Fruit fly (Drosophila melanogaster) whole organism, embryonic: ENCODE results near the gene 5-HT7.

Experiments
- Asciz ChIP-seq: fragments of 200-800 bp; sonication (Bioruptor generic); optimal IDR thresholded peaks from 2 replicates; lab custom pipeline; 2017; ENCODE audit warnings: missing biosample characterization, mild to moderate bottlenecking, missing genetic modification characterization, missing genetic modification reagents
- CG1024 ChIP-seq: fragments of 200-800 bp; sonication (Bioruptor generic); IDR thresholded peaks from 2 replicates; pipeline ENCODE4 v1.3.6; 2022; ENCODE audit warnings: missing biosample characterization, missing genetic modification characterization
- CG10959 ChIP-seq: fragments of 200-800 bp; sonication (Bioruptor generic); IDR thresholded peaks from 2 replicates; pipeline ENCODE4 v1.3.6; 2022; ENCODE audit warnings: missing biosample characterization, missing genetic modification characterization
- CG11504 ChIP-seq: fragments of 200-800 bp; sonication (Bioruptor generic); optimal IDR thresholded peaks from 3 replicates; lab custom pipeline; 2019; ENCODE audit warnings: missing biosample characterization, mild to moderate bottlenecking, missing genetic modification characterization, moderate library complexity
- CG11560 ChIP-seq: fragments of 200-800 bp; sonication (Bioruptor generic); IDR thresholded peaks from 3 replicates; pipeline ENCODE4 v1.3.6; 2022; ENCODE audit warnings: missing biosample characterization, missing genetic modification characterization
- CG11695 ChIP-seq: fragments of 200-800 bp; sonication (Bioruptor generic); IDR thresholded peaks from 3 replicates; pipeline ENCODE4 v1.3.6; 2022; ENCODE audit warnings: missing biosample characterization, missing genetic modification characterization
- CG14441 ChIP-seq: fragments of 200-800 bp; sonication (Bioruptor generic); IDR thresholded peaks from 2 replicates; pipeline ENCODE4 v1.3.6; 2022; ENCODE audit warnings: missing biosample characterization, missing genetic modification characterization
- CG15073 ChIP-seq: fragments of 200-800 bp; sonication (Bioruptor generic); optimal IDR thresholded peaks from 2 replicates; lab custom pipeline; 2016; ENCODE audit warnings: missing biosample characterization, missing genetic modification characterization
- CG17328 ChIP-seq: fragments of 200-800 bp; sonication (Bioruptor generic); IDR thresholded peaks from 2 replicates; pipeline ENCODE4 v1.3.6; 2022; ENCODE audit warnings: missing biosample characterization, missing genetic modification characterization
- CG17802 ChIP-seq: fragments of 200-800 bp; sonication (Bioruptor generic); optimal IDR thresholded peaks from 2 replicates; lab custom pipeline; 2018; ENCODE audit warnings: missing biosample characterization, mild to moderate bottlenecking, missing genetic modification characterization, moderate library complexity
- CG17829 ChIP-seq: fragments of 200-800 bp; optimal IDR thresholded peaks from 2 replicates; lab custom pipeline; 2019; ENCODE audit warnings: missing biosample characterization, mild to moderate bottlenecking, missing genetic modification characterization, moderate library complexity
- CG18262 ChIP-seq: fragments of 200-800 bp; optimal IDR thresholded peaks from 3 replicates; lab custom pipeline; 2019; ENCODE audit warnings: missing biosample characterization, mild to moderate bottlenecking, missing genetic modification characterization, moderate library complexity
- CG2202 ChIP-seq: fragments of 200-800 bp; sonication (Bioruptor generic); optimal IDR thresholded peaks from 2 replicates; lab custom pipeline; 2018; ENCODE audit warnings: missing biosample characterization, mild to moderate bottlenecking, missing genetic modification characterization
- CG31388 ChIP-seq: fragments of 200-800 bp; sonication (Bioruptor generic); optimal IDR thresholded peaks from 2 replicates; lab custom pipeline; 2016; ENCODE audit warnings: missing biosample characterization, missing genetic modification characterization
- CG3847 ChIP-seq: fragments of 200-800 bp; sonication (Bioruptor generic); IDR thresholded peaks from 2 replicates; pipeline ENCODE4 v1.3.6; 2022; ENCODE audit warnings: missing biosample characterization, missing genetic modification characterization
- CG4282 ChIP-seq: fragments of 200-800 bp; sonication (Bioruptor generic); optimal IDR thresholded peaks from 2 replicates; lab custom pipeline; 2016; ENCODE audit warnings: missing biosample characterization, missing genetic modification characterization
- CG43689 ChIP-seq: fragments of 200-800 bp; sonication (Bioruptor generic); IDR thresholded peaks from 2 replicates; pipeline ENCODE4 v1.3.6; 2022; ENCODE audit warnings: missing biosample characterization, missing genetic modification characterization
- CG6689 ChIP-seq: fragments of 200-800 bp; sonication (Bioruptor generic); IDR thresholded peaks from 2 replicates; pipeline ENCODE4 v1.3.6; 2022; ENCODE audit warnings: missing biosample characterization, missing genetic modification characterization
- CG8089 ChIP-seq: fragments of 200-800 bp; sonication (Bioruptor generic); optimal IDR thresholded peaks from 3 replicates; lab custom pipeline; 2016; ENCODE audit warnings: missing biosample characterization, missing genetic modification characterization
- CG8388 ChIP-seq: fragments of 200-800 bp; sonication (Bioruptor generic); optimal IDR thresholded peaks from 2 replicates; lab custom pipeline; 2019; ENCODE audit warnings: missing biosample characterization, mild to moderate bottlenecking, missing genetic modification characterization, moderate library complexity
- CG9437 ChIP-seq: fragments of 200-800 bp; sonication (Bioruptor generic); optimal IDR thresholded peaks from 2 replicates; lab custom pipeline; 2018; ENCODE audit warnings: missing biosample characterization, mild to moderate bottlenecking, missing genetic modification characterization
- CG9727 ChIP-seq: fragments of 200-800 bp; sonication (Bioruptor generic); optimal IDR thresholded peaks from 3 replicates; lab custom pipeline; 2017; ENCODE audit warnings: missing biosample characterization, mild to moderate bottlenecking, missing genetic modification characterization
- CG9817 ChIP-seq: fragments of 200-800 bp; sonication (Bioruptor generic); optimal IDR thresholded peaks from 2 replicates; lab custom pipeline; 2018; ENCODE audit warnings: missing biosample characterization, mild to moderate bottlenecking, missing genetic modification characterization, moderate library complexity
- Deaf1 ChIP-seq: fragments of 200-800 bp; optimal IDR thresholded peaks from 3 replicates; lab custom pipeline; 2019; ENCODE audit warnings: missing biosample characterization, mild to moderate bottlenecking, missing genetic modification characterization, moderate library complexity
- Dfd ChIP-seq, 2 experiments: fragments of >200 bp; optimal IDR thresholded peaks; 2 replicates each; lab custom pipeline; 2017; ENCODE audit warnings: missing biosample characterization in 2 of 2, missing genetic modification characterization in 2 of 2
- Doc2 ChIP-seq: fragments of 200-800 bp; sonication (Bioruptor generic); IDR thresholded peaks from 2 replicates; pipeline ENCODE4 v1.3.6; 2022; ENCODE audit warnings: missing biosample characterization, missing genetic modification characterization
- HLHmδ ChIP-seq: fragments of 200-800 bp; sonication (Bioruptor generic); optimal IDR thresholded peaks from 2 replicates; lab custom pipeline; 2018; ENCODE audit warnings: missing biosample characterization, mild to moderate bottlenecking, missing genetic modification characterization, moderate library complexity
- Hmr ChIP-seq: fragments of 200-800 bp; sonication (Bioruptor generic); optimal IDR thresholded peaks from 3 replicates; lab custom pipeline; 2017; ENCODE audit warnings: mild to moderate bottlenecking, missing biosample characterization, missing genetic modification reagents, missing genetic modification characterization
- NC2β ChIP-seq: fragments of 200-800 bp; sonication (Bioruptor generic); optimal IDR thresholded peaks from 2 replicates; lab custom pipeline; 2016; ENCODE audit warnings: missing biosample characterization, missing genetic modification characterization
- NfI ChIP-seq: fragments of 200-800 bp; sonication (Bioruptor generic); optimal IDR thresholded peaks from 3 replicates; lab custom pipeline; 2018; ENCODE audit warnings: missing biosample characterization, mild to moderate bottlenecking, missing genetic modification characterization, moderate library complexity
- Oli ChIP-seq: fragments of 200-800 bp; sonication (Bioruptor generic); optimal IDR thresholded peaks from 2 replicates; lab custom pipeline; 2018; ENCODE audit warnings: missing biosample characterization, mild to moderate bottlenecking, missing genetic modification characterization, moderate library complexity
- Rx ChIP-seq: fragments of 200-800 bp; sonication (Bioruptor generic); IDR thresholded peaks from 2 replicates; pipeline ENCODE4 v1.3.6; 2022; ENCODE audit warnings: missing biosample characterization, missing genetic modification characterization
- Sox102F ChIP-seq: fragments of 200-800 bp; sonication (Bioruptor generic); optimal IDR thresholded peaks from 2 replicates; lab custom pipeline; 2018; ENCODE audit warnings: missing biosample characterization, mild to moderate bottlenecking, missing genetic modification characterization, moderate library complexity
- ato ChIP-seq: fragments of 200-800 bp; sonication (Bioruptor generic); IDR thresholded peaks from 2 replicates; pipeline ENCODE4 v1.3.6; 2022; ENCODE audit warnings: missing biosample characterization, missing genetic modification characterization; ENCODE audit not compliant: partially characterized antibody
- bsh ChIP-seq, 2 experiments: fragments of 200-800 bp; sonication (Bioruptor generic); optimal IDR thresholded peaks; 2 replicates each; lab custom pipeline; 2017 to 2018; ENCODE audit warnings: mild to moderate bottlenecking in 2 of 2, missing biosample characterization in 2 of 2, missing genetic modification characterization in 2 of 2, moderate library complexity in 1 of 2
- grau ChIP-seq: fragments of 200-800 bp; optimal IDR thresholded peaks from 3 replicates; lab custom pipeline; 2019; ENCODE audit warnings: missing biosample characterization, mild to moderate bottlenecking, missing genetic modification characterization, moderate library complexity
- kni ChIP-seq: fragments of 200-800 bp; sonication (Bioruptor generic); optimal IDR thresholded peaks from 3 replicates; lab custom pipeline; 2017; ENCODE audit warnings: mild to moderate bottlenecking, missing biosample characterization, missing genetic modification reagents, missing genetic modification characterization
- luna ChIP-seq: fragments of 200-800 bp; sonication (Bioruptor generic); optimal IDR thresholded peaks from 2 replicates; lab custom pipeline; 2016; ENCODE audit warnings: missing biosample characterization, missing genetic modification characterization
- maf-S ChIP-seq: fragments of 200-800 bp; sonication (Bioruptor generic); optimal IDR thresholded peaks from 2 replicates; lab custom pipeline; 2016; ENCODE audit warnings: missing biosample characterization, missing genetic modification characterization
- nau ChIP-seq: fragments of 200-800 bp; sonication (Bioruptor generic); optimal IDR thresholded peaks from 3 replicates; lab custom pipeline; 2017; ENCODE audit warnings: missing biosample characterization, mild to moderate bottlenecking, missing genetic modification characterization, missing genetic modification reagents
- org-1 ChIP-seq: fragments of 200-800 bp; sonication (Bioruptor generic); optimal IDR thresholded peaks from 2 replicates; lab custom pipeline; 2017; ENCODE audit warnings: missing biosample characterization, missing genetic modification characterization
- p53 ChIP-seq: fragments of 200-800 bp; sonication (Bioruptor generic); optimal IDR thresholded peaks from 2 replicates; lab custom pipeline; 2016; ENCODE audit warnings: missing biosample characterization, missing genetic modification characterization
- pum ChIP-seq: fragments of 200-800 bp; sonication (Bioruptor generic); optimal IDR thresholded peaks from 2 replicates; lab custom pipeline; 2016; ENCODE audit warnings: missing biosample characterization, missing genetic modification characterization
- scrt ChIP-seq: fragments of 200-800 bp; sonication (Bioruptor generic); optimal IDR thresholded peaks from 2 replicates; lab custom pipeline; 2018; ENCODE audit warnings: missing biosample characterization, mild to moderate bottlenecking, missing genetic modification characterization, moderate library complexity
- seq ChIP-seq: fragments of 200-800 bp; sonication (Bioruptor generic); IDR thresholded peaks from 2 replicates; pipeline ENCODE4 v1.3.6; 2022; ENCODE audit warnings: missing biosample characterization, missing genetic modification characterization
- ttk ChIP-seq: fragments of 200-800 bp; sonication (Bioruptor generic); IDR thresholded peaks from 2 replicates; pipeline ENCODE4 v2.1.2; 2022; ENCODE audit warnings: missing biosample characterization, missing genetic modification characterization

Gene 5-HT7

dm6 chr3R:31060708-31061625 is 44.3 kb upstream of the 5-HT7 start, which contains the start of gene dco (continued):
- TF ChIP-seq NC2β (GFP tag; lab: Kevin White, UChicago) (peak; percentile 46), CG15073 (GFP tag; lab: Kevin White, UChicago) (no peak), CG31388 (GFP tag; lab: Kevin White, UChicago) (peak; percentile 42), CG11560 (tag; lab: Robert Waterston, UW) (peak; percentile 83), nau (no peak), CG4282 (GFP tag; lab: Kevin White, UChicago) (no peak), CG9727 (GFP tag; lab: Kevin White, UChicago) (peak; percentile 32), CG11504 (tag; lab: Kevin White, UChicago) (peak; percentile 63), CG10959 (peak; percentile 82), CG9437 (no peak), ttk (GFP tag; lab: Robert Waterston, UW) (peak; percentile 77; the same call in 1 of the 2 replicates), CG43689 (GFP tag; lab: Robert Waterston, UW) (no peak), CG14441 (peak; percentile 85), Deaf1 (peak; percentile 20), scrt (GFP tag; lab: Kevin White, UChicago) (no peak), Dfd (GFP tag; optimal IDR thresholded peaks at IDR 0.05; lab: Kevin White, UChicago) (no peak), pum (GFP tag; lab: Kevin White, UChicago) (peak; percentile 91), CG11695 (GFP tag; lab: Robert Waterston, UW) (0 out of 3 replicates have a peak, but pooled peaks have one; percentile 19), CG17829 (tag; lab: Kevin White, UChicago) (peak; percentile 80), grau (tag; lab: Kevin White, UChicago) (peak; percentile 60), org-1 (GFP tag; lab: Kevin White, UChicago) (no peak), maf-S (GFP tag; lab: Kevin White, UChicago) (no peak), CG6689 (GFP tag; lab: Robert Waterston, UW) (peak; percentile 61), Oli (tag; lab: Kevin White, UChicago) (peak; percentile 22), Doc2 (GFP tag; lab: Robert Waterston, UW) (0 out of 2 replicates have a peak, but pooled peaks have one; percentile 28)

- TF ChIP-seq Sox102F, result peak; percentile 51
- TF ChIP-seq ato (GFP tag; lab: Robert Waterston, UW), result no peak
- TF ChIP-seq luna, result no peak
- no peak; the same call in 1 of the 2 replicates for TF ChIP-seq CG3847 (GFP tag; lab: Robert Waterston, UW)
- no peak for TF ChIP-seq CG18262 (tag; lab: Kevin White, UChicago)
- TF ChIP-seq kni (GFP tag; lab: Kevin White, UChicago), result no peak
- peak; percentile 49 for TF ChIP-seq CG17328 (GFP tag; lab: Robert Waterston, UW)
- TF ChIP-seq Hmr (GFP tag; lab: Kevin White, UChicago), result peak; percentile 2
- TF ChIP-seq CG2202 (tag; lab: Kevin White, UChicago), result no peak
- peak; percentile 57 for TF ChIP-seq NfI
- TF ChIP-seq Asciz (GFP tag; lab: Kevin White, UChicago), result no peak
- peak; percentile 44 for TF ChIP-seq CG8388 (GFP tag; lab: Kevin White, UChicago)
- TF ChIP-seq CG1024 (GFP tag; lab: Robert Waterston, UW), result no peak
- TF ChIP-seq CG9817 (tag; lab: Kevin White, UChicago), result peak; percentile 23
- no peak for TF ChIP-seq HLHmδ (GFP tag; lab: Kevin White, UChicago)
- peak in 1 of 2 experiments; percentile 61 for TF ChIP-seq bsh (GFP tag; optimal IDR thresholded peaks at IDR 0.05; lab: Kevin White, UChicago)
- peak; percentile 31 for TF ChIP-seq CG8089 (GFP tag; lab: Kevin White, UChicago)
- peak; percentile 51 for TF ChIP-seq Rx (GFP tag; lab: Robert Waterston, UW)
- no peak for TF ChIP-seq seq
- TF ChIP-seq CG17802 (tag; lab: Kevin White, UChicago), result peak; percentile 20
- peak; percentile 41 for TF ChIP-seq p53 (GFP tag; lab: Kevin White, UChicago)
These were observed 43.4 kb upstream of the 5-HT7 start for dm6 chr3R:31059807-31060707.
